Worm (Caenorhabditis elegans) whole organism, dauer: ENCODE measurements around the gene Y37D8A.25.

Experiments
- unc-62 ChIP-seq: sonication (generic microtip); optimal IDR thresholded peaks from 2 replicates; lab custom pipeline; 2017; ENCODE audit warnings: missing biosample characterization, missing genetic modification reagents, missing genetic modification characterization

Gene Y37D8A.25

DNA sequence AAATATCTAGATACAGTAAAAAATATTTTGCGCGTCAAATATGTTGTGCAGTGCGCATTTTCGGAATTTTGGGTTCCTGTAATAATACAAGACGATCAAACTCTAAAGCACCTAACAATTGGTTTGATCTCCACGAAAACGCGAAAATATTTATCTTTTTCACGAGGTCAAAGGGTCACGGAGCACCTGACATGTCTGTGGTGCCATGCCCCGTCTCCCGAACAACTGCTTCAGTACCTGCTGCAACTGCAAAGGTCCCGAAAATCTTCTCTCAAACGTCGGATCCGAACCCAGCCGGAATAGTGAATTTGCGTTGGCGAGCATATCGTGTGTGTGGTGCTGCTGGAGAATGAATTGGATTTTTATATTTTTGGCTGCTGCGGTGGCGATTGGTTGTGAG is at the start of gene Y37D8A.25, which contains the start of gene Y37D8A.2:
TSS of gene Y37D8A.25 (minus strand) at position 345 of the 400 bp plus-strand sequence.
TSS of gene Y37D8A.2 (plus strand) at position 285 of the 400 bp plus-strand sequence.
- no peak for TF ChIP-seq unc-62 (GFP tag; lab: Kevin White, UChicago)

- TF ChIP-seq unc-62 (GFP tag; lab: Kevin White, UChicago) = no peak
Measured at ce11 chrIII:12864648-12865047, 44.6 kb upstream of the Y37D8A.25 start, which contains the start of gene Y37D8A.8. TSS of gene Y37D8A.8 (plus strand) at chrIII:12864948.

DNA sequence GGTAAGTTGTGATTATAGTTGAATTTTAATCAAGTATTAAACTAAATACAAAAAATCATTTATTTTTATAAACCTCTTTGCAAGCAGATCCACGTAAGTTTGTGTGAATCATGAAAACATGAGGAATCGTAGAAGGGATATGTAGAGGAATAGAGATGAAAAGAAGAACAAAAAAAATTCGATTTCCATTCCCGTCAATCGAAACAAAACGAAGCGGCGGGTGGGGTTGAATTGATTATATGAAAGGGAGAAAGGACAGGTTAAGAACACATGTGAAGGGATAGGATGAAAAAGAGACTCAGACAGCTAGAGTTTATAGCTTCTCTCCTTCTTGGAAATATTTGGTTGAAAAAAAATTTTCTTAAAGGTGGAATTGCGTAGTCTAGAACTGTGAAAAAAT is 40.1 kb upstream of the Y37D8A.25 start:
- no peak for TF ChIP-seq unc-62 (GFP tag; lab: Kevin White, UChicago)

DNA sequence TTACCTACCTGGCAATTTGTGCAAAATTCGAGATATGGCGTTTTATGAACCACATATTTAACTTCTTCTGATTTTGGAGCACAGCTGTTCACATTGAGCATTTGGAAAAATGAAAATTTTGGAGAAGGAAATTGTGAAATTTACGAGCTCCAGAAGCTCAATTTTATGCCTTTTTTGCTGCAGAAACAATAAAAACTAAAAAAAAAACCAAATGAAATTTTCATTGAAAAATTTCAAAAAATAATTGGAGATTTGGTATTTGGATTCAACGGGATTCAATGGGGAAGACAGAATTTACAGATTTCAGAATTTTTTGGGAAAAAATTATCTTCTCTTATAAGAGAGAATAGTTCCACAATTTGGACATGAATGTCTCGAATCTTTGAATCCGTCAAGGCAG is 36.6 kb upstream of the Y37D8A.25 start, which contains the start of gene Y37D8A.26:
TSS of gene Y37D8A.26 (minus strand) at position 101 of the 400 bp plus-strand sequence.
- TF ChIP-seq unc-62 (GFP tag; lab: Kevin White, UChicago) = no peak

- no peak for TF ChIP-seq unc-62 (GFP tag; lab: Kevin White, UChicago)
Measured at ce11 chrIII:12855394-12855793, 35.3 kb upstream of the Y37D8A.25 start, which contains the start of gene Y37D8A.5. TSS of gene Y37D8A.5 (minus strand) at chrIII:12855494.

ce11 chrIII:12851034-12851433 is 31.0 kb upstream of the Y37D8A.25 start:
- no peak for TF ChIP-seq unc-62 (GFP tag; lab: Kevin White, UChicago)

ce11 chrIII:12849691-12850090 is 29.6 kb upstream of the Y37D8A.25 start:
- no peak for TF ChIP-seq unc-62 (GFP tag; lab: Kevin White, UChicago)

DNA sequence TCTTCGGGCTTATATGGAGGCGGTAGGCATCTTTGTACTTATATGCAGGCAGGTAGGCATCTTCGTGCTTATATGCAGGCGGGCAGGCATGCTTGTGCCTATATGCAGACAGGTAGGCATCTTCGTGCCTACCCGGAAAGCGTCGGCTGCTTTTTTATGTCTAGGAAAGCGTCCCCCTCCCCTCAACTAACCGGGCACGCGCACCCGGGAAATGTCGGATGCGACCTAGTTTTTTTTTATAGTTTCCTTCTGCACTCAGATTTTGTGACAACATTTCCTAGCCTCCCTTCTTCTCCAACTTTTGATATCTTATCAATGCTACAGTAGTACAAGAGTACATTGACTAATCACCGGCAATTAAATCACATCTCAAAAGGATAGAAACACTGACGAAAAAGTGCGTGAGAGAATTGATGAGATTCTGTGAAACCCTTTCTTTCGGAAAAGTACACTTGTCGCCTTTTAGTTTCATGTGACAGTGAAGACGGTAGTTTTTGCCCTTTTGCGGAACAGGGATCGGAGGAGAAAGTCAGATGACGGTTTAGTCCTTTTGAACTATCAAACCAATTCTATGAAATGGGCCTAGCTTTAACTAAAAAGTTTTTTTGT is 29.0 kb upstream of the Y37D8A.25 start:
- TF ChIP-seq unc-62 (GFP tag; lab: Kevin White, UChicago) = no peak

DNA sequence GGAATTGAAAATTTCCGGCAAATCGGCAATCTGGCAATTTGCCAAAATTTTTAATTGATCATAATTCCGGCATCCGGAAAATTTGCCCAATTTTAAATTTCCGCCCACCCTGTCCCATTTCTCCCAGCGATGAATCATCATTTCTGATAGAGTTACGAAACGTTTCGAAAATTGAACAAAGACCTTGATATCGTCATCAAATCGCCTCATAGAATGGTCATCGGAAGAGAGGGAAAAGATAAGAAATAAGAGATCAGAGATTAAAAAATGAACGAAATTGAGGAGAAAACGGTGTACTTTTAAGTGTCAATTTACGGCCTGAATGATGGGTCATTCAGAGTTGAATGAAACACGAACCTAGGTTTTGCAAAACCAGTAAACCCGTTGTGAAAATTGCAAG is 27.6 kb upstream of the Y37D8A.25 start:
- TF ChIP-seq unc-62 (GFP tag; lab: Kevin White, UChicago) = no peak

ce11 chrIII:12842858-12843257 is 22.8 kb upstream of the Y37D8A.25 start:
- no peak for TF ChIP-seq unc-62 (GFP tag; lab: Kevin White, UChicago)

DNA sequence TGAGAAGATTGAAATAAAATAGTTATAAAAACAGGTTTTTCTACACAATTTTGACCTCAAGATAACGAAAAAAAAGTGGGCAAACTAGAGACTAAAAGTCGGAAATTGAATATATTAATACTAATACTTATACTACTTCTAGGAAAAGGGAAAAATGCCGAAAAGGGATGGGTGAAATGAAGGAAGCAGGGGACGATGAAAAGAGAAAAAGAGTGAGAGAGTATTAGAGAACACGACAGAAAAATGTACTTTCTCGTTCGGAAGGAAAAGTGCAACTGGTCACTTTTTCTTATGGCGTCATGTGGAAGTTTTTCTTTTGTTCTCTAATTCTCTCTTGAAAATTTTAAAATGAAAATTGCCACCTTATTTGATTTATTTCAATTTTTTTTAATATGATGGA is 21.3 kb upstream of the Y37D8A.25 start:
- no peak for TF ChIP-seq unc-62 (GFP tag; lab: Kevin White, UChicago)

DNA sequence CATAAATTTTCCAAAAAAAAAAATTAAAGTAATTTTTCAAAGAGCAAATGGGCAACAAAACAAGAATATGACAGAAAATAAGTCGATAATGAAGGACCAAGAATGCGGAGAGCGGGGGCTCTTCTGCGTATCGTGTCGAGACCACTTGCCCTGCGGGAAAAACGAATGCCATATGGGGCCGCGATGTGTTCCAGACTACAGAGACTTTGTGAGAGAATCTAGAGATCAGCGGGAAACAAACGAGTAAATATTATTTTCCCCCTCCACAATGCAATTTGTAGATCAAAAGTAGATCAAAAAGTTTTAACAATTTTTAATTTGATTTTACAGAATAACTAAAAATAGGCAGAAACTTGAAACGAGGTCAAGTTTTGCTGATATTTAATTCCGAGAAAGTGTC is 20.2 kb upstream of the Y37D8A.25 start:
- TF ChIP-seq unc-62 (GFP tag; lab: Kevin White, UChicago) = no peak

ce11 chrIII:12838913-12839366 is 18.9 kb upstream of the Y37D8A.25 start, which contains the start of gene Y37D8A.4:
TSS of gene Y37D8A.4 (minus strand) at chrIII:12838963.
- TF ChIP-seq unc-62 (GFP tag; lab: Kevin White, UChicago) = no peak

DNA sequence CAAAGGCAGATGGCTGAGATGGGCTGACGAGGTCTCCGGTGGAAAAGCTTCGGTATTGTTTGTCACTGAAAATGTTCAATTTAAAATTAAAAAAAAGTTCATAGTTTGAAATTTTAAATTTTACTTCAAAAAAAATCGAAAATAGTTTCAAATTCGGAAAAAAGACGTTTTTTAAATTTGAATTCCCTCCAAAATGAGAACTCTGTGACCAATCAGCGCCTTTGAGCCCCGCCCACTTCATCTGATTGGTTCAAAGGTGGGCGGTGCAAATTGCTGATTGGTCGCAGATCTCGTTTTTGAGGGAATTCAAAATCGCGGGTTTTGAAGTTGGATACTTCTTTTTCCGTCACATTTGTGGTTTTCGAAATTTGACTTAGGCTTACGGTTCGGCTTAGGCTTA is 18.2 kb upstream of the Y37D8A.25 start:
- TF ChIP-seq unc-62 (GFP tag; lab: Kevin White, UChicago) = no peak

DNA sequence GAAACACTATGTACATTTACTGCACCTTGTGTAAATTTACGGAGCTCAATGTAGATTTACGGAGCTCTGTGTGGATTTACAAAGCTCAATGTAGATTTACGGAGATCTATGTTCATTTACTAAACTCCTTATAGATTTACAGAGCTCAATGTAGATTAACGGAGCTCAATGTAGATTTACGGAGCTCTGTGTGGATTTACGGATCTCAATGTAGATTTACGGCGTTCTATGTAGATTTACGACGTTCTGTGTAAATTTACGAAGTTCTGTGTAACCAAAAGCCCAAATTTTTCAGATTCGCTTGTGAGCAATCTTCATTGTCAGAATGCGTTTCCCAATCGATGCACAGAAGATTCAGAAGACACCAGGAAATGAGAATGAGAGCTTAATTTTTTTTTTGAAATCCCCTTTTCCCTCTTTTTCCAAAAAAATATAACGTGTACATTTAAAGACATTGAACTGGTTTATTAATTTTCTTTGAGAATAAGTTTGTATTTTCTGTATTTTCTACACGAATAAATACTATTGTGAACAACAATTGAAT is 16.8 kb upstream of the Y37D8A.25 start:
- TF ChIP-seq unc-62 (GFP tag; lab: Kevin White, UChicago) = no peak

ce11 chrIII:12833079-12833478 is 13.0 kb upstream of the Y37D8A.25 start:
- TF ChIP-seq unc-62 (GFP tag; lab: Kevin White, UChicago) = no peak

- no peak for TF ChIP-seq unc-62 (GFP tag; lab: Kevin White, UChicago)
Measured at ce11 chrIII:12831696-12832095, 11.6 kb upstream of the Y37D8A.25 start.
